Worm (Caenorhabditis elegans): ENCODE measurements around the gene F58E6.8.

The F58E6.8 gene

ce11 chrV:9709747-9710146 is 45.9 kb downstream of the F58E6.8 start, which contains the start of gene tag-120:
Gene tag-120, minus strand, starts transcription at chrV:9709814.
- TF ChIP-seq unc-62 (GFP tag; optimal IDR thresholded peaks at IDR 0.05) = no peak

ce11 chrV:9706592-9706991 is 49.0 kb downstream of the F58E6.8 start:
- no peak for TF ChIP-seq unc-62 (GFP tag; optimal IDR thresholded peaks at IDR 0.05)

Data from whole organism, dauer.